Fruit fly (Drosophila melanogaster) whole organism, embryonic: ENCODE results near the gene Mics1.

Experiments
- Bgb ChIP-seq: fragments of 200-800 bp; sonication (Bioruptor generic); IDR thresholded peaks from 2 replicates; pipeline ENCODE4 v1.3.6; 2022; ENCODE audit warnings: missing biosample characterization, missing genetic modification characterization; ENCODE audit not compliant: partially characterized antibody
- CG10274 ChIP-seq: fragments of 200-800 bp; sonication (Bioruptor generic); optimal IDR thresholded peaks from 3 replicates; lab custom pipeline; 2017; ENCODE audit warnings: missing biosample characterization, mild to moderate bottlenecking, missing genetic modification characterization
- CG10431 ChIP-seq: fragments of 200-800 bp; sonication (Bioruptor generic); optimal IDR thresholded peaks from 3 replicates; lab custom pipeline; 2018; ENCODE audit warnings: missing biosample characterization, mild to moderate bottlenecking, missing genetic modification characterization
- CG11695 ChIP-seq: fragments of 200-800 bp; sonication (Bioruptor generic); IDR thresholded peaks from 3 replicates; pipeline ENCODE4 v1.3.6; 2022; ENCODE audit warnings: missing biosample characterization, missing genetic modification characterization
- CG15479 ChIP-seq: fragments of 200-800 bp; sonication (Bioruptor generic); optimal IDR thresholded peaks from 3 replicates; lab custom pipeline; 2019; ENCODE audit warnings: missing biosample characterization, mild to moderate bottlenecking, missing genetic modification characterization, moderate library complexity
- CG1603 ChIP-seq: fragments of 200-800 bp; sonication (Bioruptor generic); optimal IDR thresholded peaks from 2 replicates; lab custom pipeline; 2019; ENCODE audit warnings: missing biosample characterization, mild to moderate bottlenecking, missing genetic modification characterization, moderate library complexity
- CG17359 ChIP-seq: fragments of 200-800 bp; sonication (Bioruptor generic); optimal IDR thresholded peaks from 3 replicates; lab custom pipeline; 2018; ENCODE audit warnings: missing biosample characterization, mild to moderate bottlenecking, missing genetic modification characterization, moderate library complexity
- CG17612 ChIP-seq: fragments of 200-800 bp; sonication (Bioruptor generic); IDR thresholded peaks from 2 replicates; pipeline ENCODE4 v1.3.6; 2022; ENCODE audit warnings: missing biosample characterization, missing genetic modification characterization
- CG18599 ChIP-seq: fragments of 200-800 bp; sonication (Bioruptor generic); optimal IDR thresholded peaks from 3 replicates; lab custom pipeline; 2017; ENCODE audit warnings: missing biosample characterization, missing genetic modification characterization, mild to moderate bottlenecking, moderate library complexity, missing genetic modification reagents
- CG2712 ChIP-seq: fragments of 200-800 bp; optimal IDR thresholded peaks from 3 replicates; lab custom pipeline; 2019; ENCODE audit warnings: missing biosample characterization, mild to moderate bottlenecking, missing genetic modification characterization, moderate library complexity
- CG31388 ChIP-seq: fragments of 200-800 bp; sonication (Bioruptor generic); optimal IDR thresholded peaks from 2 replicates; lab custom pipeline; 2016; ENCODE audit warnings: missing biosample characterization, missing genetic modification characterization
- CG4424 ChIP-seq: fragments of 200-800 bp; sonication (Bioruptor generic); optimal IDR thresholded peaks from 3 replicates; lab custom pipeline; 2016; ENCODE audit warnings: missing biosample characterization, missing genetic modification characterization
- CG9727 ChIP-seq: fragments of 200-800 bp; sonication (Bioruptor generic); optimal IDR thresholded peaks from 3 replicates; lab custom pipeline; 2017; ENCODE audit warnings: missing biosample characterization, mild to moderate bottlenecking, missing genetic modification characterization
- CG9797 ChIP-seq: fragments of 200-800 bp; sonication (Bioruptor generic); optimal IDR thresholded peaks from 3 replicates; lab custom pipeline; 2018; ENCODE audit warnings: missing biosample characterization, mild to moderate bottlenecking, missing genetic modification characterization
- Camta ChIP-seq: fragments of 200-800 bp; sonication (Bioruptor generic); optimal IDR thresholded peaks from 2 replicates; lab custom pipeline; 2016; ENCODE audit warnings: missing biosample characterization, missing genetic modification characterization
- D19B ChIP-seq: fragments of 200-800 bp; sonication (Bioruptor generic); optimal IDR thresholded peaks from 2 replicates; lab custom pipeline; 2017; ENCODE audit warnings: missing biosample characterization, mild to moderate bottlenecking, missing genetic modification characterization
- Dll ChIP-seq: fragments of 200-800 bp; sonication (Bioruptor generic); IDR thresholded peaks from 4 replicates; pipeline ENCODE4 v1.3.6; 2022; ENCODE audit warnings: missing biosample characterization, missing genetic modification characterization; ENCODE audit not compliant: partially characterized antibody
- E2f2 ChIP-seq: fragments of 200-800 bp; sonication (Bioruptor generic); IDR thresholded peaks from 2 replicates; pipeline ENCODE4 v1.3.6; 2022; ENCODE audit warnings: missing biosample characterization, missing genetic modification characterization
- ERR ChIP-seq: fragments of 200-800 bp; sonication (Bioruptor generic); optimal IDR thresholded peaks from 2 replicates; lab custom pipeline; 2016; ENCODE audit warnings: missing biosample characterization, missing genetic modification characterization
- Ets65A ChIP-seq: fragments of 200-800 bp; sonication (Bioruptor generic); peaks from one replicate; lab custom pipeline; 2016; ENCODE audit warnings: missing biosample characterization, missing genetic modification characterization
- Ets97D ChIP-seq: fragments of 200-800 bp; sonication (Bioruptor generic); optimal IDR thresholded peaks from 3 replicates; lab custom pipeline; 2016; ENCODE audit warnings: missing biosample characterization, missing genetic modification characterization
- Fer3 ChIP-seq: fragments of 200-800 bp; sonication (Bioruptor generic); optimal IDR thresholded peaks from 2 replicates; lab custom pipeline; 2018; ENCODE audit warnings: missing biosample characterization, mild to moderate bottlenecking, missing genetic modification characterization, moderate library complexity
- HLH4C ChIP-seq: fragments of 200-800 bp; sonication (Bioruptor generic); IDR thresholded peaks from 3 replicates; pipeline ENCODE4 v1.3.6; 2022; ENCODE audit warnings: missing biosample characterization, missing genetic modification characterization; ENCODE audit not compliant: partially characterized antibody
- Hmx ChIP-seq: fragments of 200-800 bp; sonication (Bioruptor generic); optimal IDR thresholded peaks from 2 replicates; lab custom pipeline; 2016; ENCODE audit warnings: missing biosample characterization, missing genetic modification characterization
- Lhr ChIP-seq: fragments of 200-800 bp; sonication (Bioruptor generic); optimal IDR thresholded peaks from 3 replicates; lab custom pipeline; 2017; ENCODE audit warnings: mild to moderate bottlenecking, missing biosample characterization, missing genetic modification reagents, missing genetic modification characterization
- Lim3 ChIP-seq: fragments of 200-800 bp; sonication (Bioruptor generic); IDR thresholded peaks from 2 replicates; pipeline ENCODE4 v1.3.6; 2022; ENCODE audit warnings: missing biosample characterization, missing genetic modification characterization
- Max ChIP-seq: fragments of 200-800 bp; sonication (Bioruptor generic); optimal IDR thresholded peaks from 2 replicates; lab custom pipeline; 2016; ENCODE audit warnings: missing biosample characterization, mild to moderate bottlenecking, missing genetic modification characterization
- Mes4 ChIP-seq: fragments of 200-800 bp; sonication (Bioruptor generic); optimal IDR thresholded peaks from 2 replicates; lab custom pipeline; 2016; ENCODE audit warnings: missing biosample characterization, missing genetic modification characterization
- Nf-YA ChIP-seq: fragments of 200-800 bp; sonication (Bioruptor generic); IDR thresholded peaks from 2 replicates; pipeline ENCODE4 v1.3.6; 2022; ENCODE audit warnings: missing biosample characterization, missing genetic modification characterization
- Sin3A ChIP-seq: fragments of >200 bp; optimal IDR thresholded peaks from 2 replicates; lab custom pipeline; 2018
- Sry-β ChIP-seq: fragments of 200-800 bp; sonication (Bioruptor generic); optimal IDR thresholded peaks from 2 replicates; lab custom pipeline; 2018; ENCODE audit warnings: missing biosample characterization, mild to moderate bottlenecking, missing genetic modification characterization, moderate library complexity
- bab2 ChIP-seq: fragments of 200-800 bp; sonication (Bioruptor generic); optimal IDR thresholded peaks from 2 replicates; lab custom pipeline; 2016; ENCODE audit warnings: missing biosample characterization, missing genetic modification characterization
- cad ChIP-seq: fragments of >200 bp; optimal IDR thresholded peaks from 2 replicates; lab custom pipeline; 2017; ENCODE audit warnings: missing biosample characterization, missing genetic modification characterization
- dati ChIP-seq: fragments of 200-800 bp; sonication (Bioruptor generic); IDR thresholded peaks from 2 replicates; pipeline ENCODE4 v1.3.6; 2022; ENCODE audit warnings: missing biosample characterization, missing genetic modification characterization
- dm ChIP-seq: fragments of 200-800 bp; sonication (Bioruptor generic); optimal IDR thresholded peaks from 3 replicates; lab custom pipeline; 2016; ENCODE audit warnings: missing biosample characterization, missing genetic modification characterization
- dysf ChIP-seq: fragments of 200-800 bp; sonication (Bioruptor generic); IDR thresholded peaks from 3 replicates; pipeline ENCODE4 v1.3.6; 2022; ENCODE audit warnings: missing biosample characterization, missing genetic modification characterization
- exex ChIP-seq: fragments of 200-800 bp; sonication (Bioruptor generic); optimal IDR thresholded peaks from 4 replicates; lab custom pipeline; 2018; ENCODE audit warnings: missing biosample characterization, mild to moderate bottlenecking, missing genetic modification characterization, moderate library complexity
- eyg ChIP-seq: fragments of 200-800 bp; sonication (Bioruptor generic); optimal IDR thresholded peaks from 3 replicates; lab custom pipeline; 2016; ENCODE audit warnings: missing biosample characterization, missing genetic modification characterization
- kay ChIP-seq: fragments of 200-800 bp; sonication (Bioruptor generic); optimal IDR thresholded peaks from 2 replicates; lab custom pipeline; 2016; ENCODE audit warnings: missing biosample characterization, missing genetic modification characterization
- ken ChIP-seq: fragments of 200-800 bp; sonication (Bioruptor generic); IDR thresholded peaks from 3 replicates; pipeline ENCODE4 v1.3.6; 2022; ENCODE audit warnings: missing biosample characterization, missing genetic modification characterization
- mam ChIP-seq: fragments of 200-800 bp; sonication (Bioruptor generic); optimal IDR thresholded peaks from 3 replicates; lab custom pipeline; 2016; ENCODE audit warnings: missing biosample characterization, missing genetic modification characterization
- onecut ChIP-seq: fragments of 200-800 bp; sonication (Bioruptor generic); IDR thresholded peaks from 2 replicates; pipeline ENCODE4 v1.3.6; 2022; ENCODE audit warnings: missing biosample characterization, missing genetic modification characterization
- pan ChIP-seq, 4 experiments: fragments of >200 bp in 3 of 4; fragments of 200-800 bp in 1 of 4; sonication (Bioruptor generic) in 1 of 4; optimal IDR thresholded peaks in 3 of 4; IDR thresholded peaks in 1 of 4; 2 replicates each; pipeline versions ENCODE4 v1.3.6 to Lab custom; 2017 to 2022; ENCODE audit warnings: missing biosample characterization in 2 of 4, missing genetic modification characterization in 2 of 4, mixed read lengths in 1 of 4
- pzg ChIP-seq: fragments of 200-800 bp; sonication (Bioruptor generic); optimal IDR thresholded peaks from 3 replicates; lab custom pipeline; 2018; ENCODE audit warnings: missing biosample characterization, mild to moderate bottlenecking, missing genetic modification characterization, moderate library complexity
- salm ChIP-seq: fragments of 200-800 bp; sonication (Bioruptor generic); optimal IDR thresholded peaks from 2 replicates; lab custom pipeline; 2018; ENCODE audit warnings: missing biosample characterization, mild to moderate bottlenecking, missing genetic modification characterization
- so ChIP-seq: fragments of 200-800 bp; sonication (Bioruptor generic); IDR thresholded peaks from 3 replicates; pipeline ENCODE4 v1.3.6; 2022; ENCODE audit warnings: missing biosample characterization, missing genetic modification characterization
- stwl ChIP-seq: fragments of 200-800 bp; sonication (Bioruptor generic); optimal IDR thresholded peaks from 3 replicates; lab custom pipeline; 2018; ENCODE audit warnings: missing biosample characterization, mild to moderate bottlenecking, missing genetic modification characterization, moderate library complexity
- sug ChIP-seq: fragments of 200-800 bp; optimal IDR thresholded peaks from 2 replicates; lab custom pipeline; 2019; ENCODE audit warnings: missing biosample characterization, mild to moderate bottlenecking, missing genetic modification characterization, moderate library complexity
- trem ChIP-seq: fragments of 200-800 bp; optimal IDR thresholded peaks from 3 replicates; lab custom pipeline; 2019; ENCODE audit warnings: missing biosample characterization, mild to moderate bottlenecking, missing genetic modification characterization, moderate library complexity
- z ChIP-seq: fragments of 200-800 bp; sonication (Bioruptor generic); IDR thresholded peaks from 3 replicates; pipeline ENCODE4 v1.3.6; 2022; ENCODE audit warnings: missing biosample characterization, missing genetic modification characterization

The Mics1 gene

dm6 chr3R:7535606-7536005 is 33.4 kb upstream of the Mics1 start:
- peak; percentile 92 for TF ChIP-seq sug (tag; lab: Kevin White, UChicago)
- no peak for TF ChIP-seq Camta (GFP tag; lab: Kevin White, UChicago)
- no peak for TF ChIP-seq Hmx (GFP tag; lab: Kevin White, UChicago)
- TF ChIP-seq CG1603 (tag; lab: Kevin White, UChicago), result no peak
- TF ChIP-seq CG17359 (tag; lab: Kevin White, UChicago), result no peak
- no peak for TF ChIP-seq CG31388 (GFP tag; lab: Kevin White, UChicago)
- no peak for TF ChIP-seq bab2 (GFP tag; lab: Kevin White, UChicago)
- TF ChIP-seq CG17612 (GFP tag; lab: Robert Waterston, UW), result no peak
- no peak for TF ChIP-seq kay
- no peak for TF ChIP-seq D19B (GFP tag; lab: Kevin White, UChicago)
- TF ChIP-seq CG10274 (GFP tag; lab: Kevin White, UChicago), result no peak
- no peak for TF ChIP-seq eyg (GFP tag; lab: Kevin White, UChicago)
- TF ChIP-seq Max (GFP tag; lab: Kevin White, UChicago), result no peak
- TF ChIP-seq exex (tag; lab: Kevin White, UChicago), result peak; percentile 79
- no peak for TF ChIP-seq Dll (GFP tag; lab: Robert Waterston, UW)
- TF ChIP-seq ken, result no peak
- TF ChIP-seq salm (tag; lab: Kevin White, UChicago), result no peak
- TF ChIP-seq CG4424 (GFP tag; lab: Kevin White, UChicago), result no peak
- peak; percentile 23 for TF ChIP-seq Ets65A (GFP tag; lab: Kevin White, UChicago)
- no peak for TF ChIP-seq stwl
- TF ChIP-seq Ets97D (GFP tag; lab: Kevin White, UChicago), result no peak
- TF ChIP-seq Lim3, result no peak

DNA sequence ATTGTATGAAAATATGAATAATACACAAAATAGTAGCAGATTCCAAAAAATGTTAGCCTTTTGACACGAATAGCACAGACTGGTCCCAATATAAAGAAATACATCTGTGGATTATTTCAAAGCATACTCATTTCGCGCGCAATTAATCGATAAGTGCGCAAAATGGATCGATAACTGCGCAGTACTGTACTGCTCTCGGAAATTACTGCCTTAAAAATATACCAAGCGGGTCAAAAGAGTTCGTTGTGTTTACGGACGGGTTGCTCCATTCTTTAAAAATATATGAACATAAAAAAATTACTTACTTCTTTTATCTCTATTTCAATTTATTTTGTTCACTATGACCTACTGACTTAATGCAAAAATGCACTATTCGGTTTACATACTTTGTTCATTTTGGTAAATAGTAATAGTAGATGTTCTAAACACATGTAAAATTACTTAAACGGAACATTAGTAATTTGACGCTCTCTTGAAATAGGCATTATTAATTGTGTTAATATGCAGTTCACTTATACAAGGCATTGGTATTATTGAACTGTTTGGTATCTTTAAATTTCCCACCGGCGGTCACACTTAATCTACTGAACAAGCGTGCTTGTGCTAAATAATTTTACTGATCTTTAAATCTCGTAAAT is 28.1 kb upstream of the Mics1 start, which contains the start of the genes Rtnl2 and alphaTub84D:
Rtnl2 (minus strand) TSS at position 58 of the 638 bp plus-strand sequence.
alphaTub84D (plus strand) TSS at position 570 of the 638 bp plus-strand sequence.
- 0 out of 3 replicates have a peak, but pooled peaks have one; percentile 22 for TF ChIP-seq HLH4C (GFP tag; lab: Robert Waterston, UW)
- peak; percentile 3 for TF ChIP-seq CG15479
- TF ChIP-seq so (GFP tag; lab: Robert Waterston, UW), result no peak
- 0 out of 2 replicates have a peak, but pooled peaks have one; percentile 7 for TF ChIP-seq Bgb (GFP tag; lab: Robert Waterston, UW)
- TF ChIP-seq pan (optimal IDR thresholded peaks at IDR 0.05; lab: Kevin White, UChicago), result no peak
- no peak for TF ChIP-seq pan (GFP tag; optimal IDR thresholded peaks at IDR 0.05 in 1 of 2, IDR thresholded peaks at IDR 0.05 in 1 of 2)
- TF ChIP-seq CG9797 (GFP tag; lab: Kevin White, UChicago), result peak; percentile 66
- no peak for TF ChIP-seq CG11695
- TF ChIP-seq Fer3 (tag; lab: Kevin White, UChicago), result no peak
- no peak for TF ChIP-seq Sry-β
- no peak for TF ChIP-seq dati (GFP tag; lab: Robert Waterston, UW)
- peak; percentile 85 for TF ChIP-seq E2f2 (GFP tag; lab: Robert Waterston, UW)
- no peak for TF ChIP-seq ERR (GFP tag; lab: Kevin White, UChicago)
- TF ChIP-seq Sin3A (lab: Kevin White, UChicago), result peak; percentile 19
- TF ChIP-seq pzg (GFP tag; lab: Kevin White, UChicago), result peak; percentile 39
- no peak for TF ChIP-seq CG18599 (GFP tag; lab: Kevin White, UChicago)
- TF ChIP-seq Lhr (GFP tag; lab: Kevin White, UChicago), result peak; percentile 12
- TF ChIP-seq dysf (GFP tag; lab: Robert Waterston, UW), result no peak
- TF ChIP-seq CG2712, result no peak
- no peak for TF ChIP-seq cad (GFP tag; lab: Kevin White, UChicago)
- no peak for TF ChIP-seq mam
- peak; percentile 12 for TF ChIP-seq CG1603 (tag; lab: Kevin White, UChicago)
- no peak for TF ChIP-seq Nf-YA
- peak; percentile 36 for TF ChIP-seq trem (tag; lab: Kevin White, UChicago)
- peak; percentile 6 for TF ChIP-seq onecut
- TF ChIP-seq z (GFP tag; lab: Robert Waterston, UW), result no peak
- TF ChIP-seq Mes4 (GFP tag; lab: Kevin White, UChicago), result no peak
- no peak for TF ChIP-seq CG10431 (GFP tag; lab: Kevin White, UChicago)
- TF ChIP-seq dm (GFP tag; lab: Kevin White, UChicago), result peak; percentile 29
- no peak for TF ChIP-seq CG9727 (GFP tag; lab: Kevin White, UChicago)
